Worm (Caenorhabditis elegans) whole organism, L4 larva: Measurements from ENCODE around the gene rpc-2.

Experiments
- ceh-82 ChIP-seq: sonication (generic microtip); optimal IDR thresholded peaks from 2 replicates; lab custom pipeline; 2017; ENCODE audit warnings: missing biosample characterization, missing genetic modification characterization
- lin-13 ChIP-seq: fragments of 150-350 bp; optimal IDR thresholded peaks from 2 replicates; lab custom pipeline; 2014; ENCODE audit warnings: missing biosample characterization, missing genetic modification reagents, missing genetic modification characterization
- skn-1 ChIP-seq: fragments of 150-350 bp; optimal IDR thresholded peaks from 2 replicates; lab custom pipeline; 2014; ENCODE audit warnings: missing biosample characterization, missing genetic modification characterization
- snpc-4 ChIP-seq: fragments of 150-350 bp; optimal IDR thresholded peaks from 2 replicates; lab custom pipeline; 2014; ENCODE audit warnings: missing biosample characterization, missing genetic modification characterization
- zag-1 ChIP-seq: fragments of 150-350 bp; optimal IDR thresholded peaks from 2 replicates; lab custom pipeline; 2014; ENCODE audit warnings: missing biosample characterization, missing genetic modification characterization

ce11 chrIII:5512502-5512901 is 44.7 kb upstream of the rpc-2 start, which contains the start of gene pqn-25:
- TF ChIP-seq ceh-82 (tag; lab: Kevin White, UChicago): no peak
- TF ChIP-seq zag-1: no peak
- no peak for TF ChIP-seq skn-1 (tag; lab: Kevin White, UChicago)
- no peak for TF ChIP-seq lin-13 (GFP tag; lab: Kevin White, UChicago)
- TF ChIP-seq snpc-4: no peak
